Worm (Caenorhabditis elegans) whole organism, L4 larva: Measurements from ENCODE around the gene daf-1.

Source experiments
- D1046.2 ChIP-seq: fragments of 200-800 bp; sonication (Bioruptor generic); IDR thresholded peaks from 2 replicates; pipeline ENCODE4 v1.3.6; 2022; ENCODE audit warnings: missing genetic modification characterization, missing compliant biosample characterization
- F10B5.3 ChIP-seq: sonication (generic microtip); optimal IDR thresholded peaks from 2 replicates; lab custom pipeline; 2016; ENCODE audit warnings: mild to moderate bottlenecking, missing genetic modification characterization, missing compliant biosample characterization
- F37D6.2 ChIP-seq: sonication (generic microtip); optimal IDR thresholded peaks from 2 replicates; lab custom pipeline; 2016; ENCODE audit warnings: mild to moderate bottlenecking, missing genetic modification characterization, missing compliant biosample characterization
- F44E2.7 ChIP-seq: fragments of 200-800 bp; sonication (Bioruptor generic); IDR thresholded peaks from 2 replicates; pipeline ENCODE4 v2.1.2; 2022; ENCODE audit warnings: missing genetic modification characterization, missing compliant biosample characterization
- Y105C5A.15 ChIP-seq: fragments of 200-800 bp; sonication (Bioruptor generic); IDR thresholded peaks from 2 replicates; pipeline ENCODE4 v1.3.6; 2022; ENCODE audit warnings: missing genetic modification characterization, missing compliant biosample characterization
- aha-1 ChIP-seq: fragments of 150-350 bp; peaks from one replicate; lab custom pipeline; 2014; ENCODE audit warnings: missing biosample characterization, missing genetic modification characterization
- aly-2 ChIP-seq: sonication (generic microtip); optimal IDR thresholded peaks from 2 replicates; lab custom pipeline; 2018; ENCODE audit warnings: missing biosample characterization, missing genetic modification characterization
- ama-1 ChIP-seq: fragments of 150-350 bp; optimal IDR thresholded peaks from 2 replicates; lab custom pipeline; 2014; ENCODE audit warnings: inconsistent platforms, mixed read lengths
- arid-1 ChIP-seq: fragments of 200-800 bp; sonication (Bioruptor generic); conservative IDR thresholded peaks from 2 replicates; pipeline ENCODE4 v1.3.6; 2022; ENCODE audit warnings: missing genetic modification reagents, missing genetic modification characterization, missing compliant biosample characterization
- attf-4 ChIP-seq: sonication (generic microtip); optimal IDR thresholded peaks from 3 replicates; lab custom pipeline; 2017; ENCODE audit warnings: missing biosample characterization, missing genetic modification characterization
- ceh-20 ChIP-seq: fragments of 200-800 bp; sonication (Bioruptor generic); IDR thresholded peaks from 2 replicates; pipeline ENCODE4 v1.3.6; 2022; ENCODE audit warnings: missing genetic modification reagents, missing genetic modification characterization, missing compliant biosample characterization
- ceh-32 ChIP-seq: sonication (generic microtip); optimal IDR thresholded peaks from 2 replicates; lab custom pipeline; 2016; ENCODE audit warnings: mild to moderate bottlenecking, missing genetic modification characterization, missing compliant biosample characterization; ENCODE audit not compliant: poor library complexity
- ceh-44 ChIP-seq: fragments of 200-800 bp; sonication (Bioruptor generic); IDR thresholded peaks from 2 replicates; pipeline ENCODE4 v1.3.6; 2022; ENCODE audit warnings: missing genetic modification reagents, missing genetic modification characterization, missing compliant biosample characterization
- ceh-82 ChIP-seq: sonication (generic microtip); optimal IDR thresholded peaks from 2 replicates; lab custom pipeline; 2017; ENCODE audit warnings: missing biosample characterization, missing genetic modification characterization
- ces-1 ChIP-seq: fragments of 150-350 bp; sonication (generic microtip); optimal IDR thresholded peaks from 4 replicates; lab custom pipeline; 2014; ENCODE audit warnings: missing biosample characterization, missing genetic modification reagents, missing genetic modification characterization
- dmd-6 ChIP-seq: fragments of 200-800 bp; sonication (Bioruptor generic); IDR thresholded peaks from 2 replicates; pipeline ENCODE4 v1.3.6; 2022; ENCODE audit warnings: missing genetic modification reagents, missing genetic modification characterization, missing compliant biosample characterization
- duxl-1 ChIP-seq: sonication (generic microtip); optimal IDR thresholded peaks from 2 replicates; lab custom pipeline; 2016; ENCODE audit warnings: mild to moderate bottlenecking, missing genetic modification characterization, moderate library complexity, missing compliant biosample characterization; ENCODE audit not compliant: poor library complexity
- egl-43 ChIP-seq: fragments of 200-800 bp; sonication (Bioruptor generic); IDR thresholded peaks from 2 replicates; pipeline ENCODE4 v1.3.6; 2022; ENCODE audit warnings: missing genetic modification reagents, missing genetic modification characterization, missing compliant biosample characterization
- fkh-10 ChIP-seq: fragments of 150-350 bp; optimal IDR thresholded peaks from 2 replicates; lab custom pipeline; 2014; ENCODE audit warnings: missing biosample characterization, missing genetic modification reagents, missing genetic modification characterization
- fos-1 ChIP-seq: fragments of 150-350 bp; optimal IDR thresholded peaks from 2 replicates; lab custom pipeline; 2014; ENCODE audit warnings: missing biosample characterization, missing genetic modification characterization
- hlh-11 ChIP-seq: fragments of 200-800 bp; sonication (Bioruptor generic); optimal IDR thresholded peaks from 2 replicates; lab custom pipeline; 2018; ENCODE audit warnings: mild to moderate bottlenecking, missing genetic modification characterization, missing compliant biosample characterization
- hmg-1.1 ChIP-seq: fragments of 200-800 bp; sonication (Bioruptor generic); IDR thresholded peaks from 2 replicates; pipeline ENCODE4 v1.3.6; 2022; ENCODE audit warnings: missing genetic modification reagents, missing genetic modification characterization, missing compliant biosample characterization
- jun-1 ChIP-seq: fragments of 150-350 bp; optimal IDR thresholded peaks from 2 replicates; lab custom pipeline; 2014; ENCODE audit warnings: missing biosample characterization, missing genetic modification reagents, missing genetic modification characterization
- lin-13 ChIP-seq: fragments of 150-350 bp; optimal IDR thresholded peaks from 2 replicates; lab custom pipeline; 2014; ENCODE audit warnings: missing biosample characterization, missing genetic modification reagents, missing genetic modification characterization
- lin-29 ChIP-seq: fragments of 200-800 bp; sonication (Bioruptor generic); IDR thresholded peaks from 2 replicates; pipeline ENCODE4 v1.3.6; 2022; ENCODE audit warnings: missing genetic modification reagents, missing genetic modification characterization, missing compliant biosample characterization
- lin-38 ChIP-seq: fragments of 200-800 bp; sonication (Bioruptor generic); IDR thresholded peaks from 2 replicates; pipeline ENCODE4 v1.3.6; 2022; ENCODE audit warnings: missing genetic modification reagents, missing genetic modification characterization, missing compliant biosample characterization
- lin-39 ChIP-seq: fragments of 150-350 bp; optimal IDR thresholded peaks from 2 replicates; lab custom pipeline; 2014; ENCODE audit warnings: missing biosample characterization, missing genetic modification reagents, missing genetic modification characterization
- lir-3 ChIP-seq: sonication (generic microtip); optimal IDR thresholded peaks from 2 replicates; lab custom pipeline; 2016; ENCODE audit warnings: mild to moderate bottlenecking, missing genetic modification characterization, missing compliant biosample characterization
- madf-5 ChIP-seq, 2 experiments: fragments of 200-800 bp; sonication (Bioruptor generic); IDR thresholded peaks; 2 replicates each; pipeline ENCODE4 v1.3.6; 2022; ENCODE audit warnings: missing compliant biosample characterization in 2 of 2, missing genetic modification characterization in 2 of 2
- mdt-29 ChIP-seq: fragments of 200-800 bp; sonication (Bioruptor generic); IDR thresholded peaks from 2 replicates; pipeline ENCODE4 v1.3.6; 2022; ENCODE audit warnings: missing genetic modification reagents, missing genetic modification characterization, missing compliant biosample characterization
- mxl-2 ChIP-seq: fragments of 200-800 bp; sonication (Bioruptor generic); conservative IDR thresholded peaks from 2 replicates; pipeline ENCODE4 v1.3.6; 2022; ENCODE audit warnings: missing genetic modification reagents, missing genetic modification characterization, missing compliant biosample characterization
- nhr-42 ChIP-seq: fragments of 200-800 bp; sonication (Bioruptor generic); IDR thresholded peaks from 2 replicates; pipeline ENCODE4 v1.3.6; 2022; ENCODE audit warnings: missing genetic modification characterization, missing compliant biosample characterization
- nhr-76 ChIP-seq: fragments of 150-350 bp; optimal IDR thresholded peaks from 2 replicates; lab custom pipeline; 2014; ENCODE audit warnings: missing biosample characterization, missing genetic modification characterization
- pqm-1 ChIP-seq: sonication (generic microtip); optimal IDR thresholded peaks from 2 replicates; lab custom pipeline; 2017; ENCODE audit warnings: missing biosample characterization, missing genetic modification characterization
- sdz-12 ChIP-seq: fragments of 200-800 bp; sonication (Bioruptor generic); optimal IDR thresholded peaks from 2 replicates; lab custom pipeline; 2018; ENCODE audit warnings: mild to moderate bottlenecking, missing genetic modification characterization, missing compliant biosample characterization
- set-16 ChIP-seq: fragments of 200-800 bp; sonication (Bioruptor generic); IDR thresholded peaks from 2 replicates; pipeline ENCODE4 v1.3.6; 2022; ENCODE audit warnings: missing genetic modification reagents, missing genetic modification characterization, missing compliant biosample characterization
- snpc-1.2 ChIP-seq: fragments of 200-800 bp; sonication (Bioruptor generic); IDR thresholded peaks from 2 replicates; pipeline ENCODE4 v1.3.6; 2022; ENCODE audit warnings: missing genetic modification reagents, missing genetic modification characterization, missing compliant biosample characterization
- snpc-4 ChIP-seq: fragments of 150-350 bp; optimal IDR thresholded peaks from 2 replicates; lab custom pipeline; 2014; ENCODE audit warnings: missing biosample characterization, missing genetic modification characterization
- spr-1 ChIP-seq: sonication (generic microtip); optimal IDR thresholded peaks from 2 replicates; lab custom pipeline; 2016; ENCODE audit warnings: mild to moderate bottlenecking, missing genetic modification characterization, missing compliant biosample characterization
- tag-97 ChIP-seq: fragments of 200-800 bp; sonication (Bioruptor generic); IDR thresholded peaks from 2 replicates; pipeline ENCODE4 v1.3.6; 2022; ENCODE audit warnings: missing genetic modification characterization, missing compliant biosample characterization
- unc-39 ChIP-seq: sonication (generic microtip); optimal IDR thresholded peaks from 2 replicates; lab custom pipeline; 2017; ENCODE audit warnings: missing biosample characterization, missing genetic modification characterization
- unc-62 ChIP-seq, 3 experiments: fragments of 150-350 bp in 1 of 3; sonication (generic microtip); optimal IDR thresholded peaks in 2 of 3; peaks in 1 of 3; 1 replicate in 1 of 3; 2 replicates in 2 of 3; lab custom pipeline; 2014 to 2017; ENCODE audit warnings: missing biosample characterization in 3 of 3, missing genetic modification characterization in 3 of 3, missing genetic modification reagents in 3 of 3, missing genotype in 1 of 3
- zag-1 ChIP-seq: fragments of 150-350 bp; optimal IDR thresholded peaks from 2 replicates; lab custom pipeline; 2014; ENCODE audit warnings: missing biosample characterization, missing genetic modification characterization
- zfp-2 ChIP-seq: sonication (generic microtip); optimal IDR thresholded peaks from 2 replicates; lab custom pipeline; 2016; ENCODE audit warnings: mild to moderate bottlenecking, missing genetic modification characterization, missing compliant biosample characterization
- zip-2 ChIP-seq: fragments of 150-350 bp; optimal IDR thresholded peaks from 2 replicates; lab custom pipeline; 2014; ENCODE audit warnings: missing biosample characterization, missing genetic modification characterization
- ztf-7 ChIP-seq: fragments of 150-350 bp; optimal IDR thresholded peaks from 2 replicates; lab custom pipeline; 2014; ENCODE audit warnings: missing biosample characterization, missing genetic modification characterization

The daf-1 gene

DNA sequence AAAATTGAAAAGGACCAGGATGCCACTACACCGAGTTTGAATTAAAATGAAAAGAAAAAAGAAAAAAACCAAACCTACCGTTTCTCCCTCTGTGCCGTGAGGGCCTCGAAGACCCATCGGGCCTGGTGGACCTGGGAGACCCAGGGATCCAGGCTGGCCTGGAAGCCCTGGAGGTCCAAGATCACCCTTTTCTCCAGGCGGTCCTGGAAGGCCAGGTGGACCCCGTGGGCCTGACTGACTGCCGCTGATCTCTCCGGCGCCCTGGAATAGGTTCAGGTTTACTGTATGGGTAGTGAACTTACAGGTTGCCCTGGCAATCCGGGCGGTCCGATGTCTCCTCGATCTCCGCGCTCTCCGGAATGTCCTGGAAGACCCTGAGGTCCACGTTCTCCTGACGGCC lies 7.4 kb downstream of the daf-1 start:
- peak; percentile 93 for TF ChIP-seq aha-1 (tag; lab: Kevin White, UChicago)
- 0 out of 2 replicates have a peak, but pooled peaks have one; percentile 12 for TF ChIP-seq egl-43 (GFP tag; lab: Robert Waterston, UW)
- no peak for TF ChIP-seq ceh-82
- peak; percentile 95 for TF ChIP-seq set-16 (GFP tag; lab: Robert Waterston, UW)
- TF ChIP-seq F44E2.7 (GFP tag; lab: Robert Waterston, UW): 0 out of 2 replicates have a peak, but pooled peaks have one; percentile 24
- no peak for TF ChIP-seq hlh-11
- no peak for TF ChIP-seq ceh-44 (GFP tag; lab: Robert Waterston, UW)
- TF ChIP-seq zfp-2 (tag; lab: Kevin White, UChicago): no peak
- no peak for TF ChIP-seq ztf-7 (tag; lab: Kevin White, UChicago)
- no peak for TF ChIP-seq ceh-32 (tag; lab: Kevin White, UChicago)

DNA sequence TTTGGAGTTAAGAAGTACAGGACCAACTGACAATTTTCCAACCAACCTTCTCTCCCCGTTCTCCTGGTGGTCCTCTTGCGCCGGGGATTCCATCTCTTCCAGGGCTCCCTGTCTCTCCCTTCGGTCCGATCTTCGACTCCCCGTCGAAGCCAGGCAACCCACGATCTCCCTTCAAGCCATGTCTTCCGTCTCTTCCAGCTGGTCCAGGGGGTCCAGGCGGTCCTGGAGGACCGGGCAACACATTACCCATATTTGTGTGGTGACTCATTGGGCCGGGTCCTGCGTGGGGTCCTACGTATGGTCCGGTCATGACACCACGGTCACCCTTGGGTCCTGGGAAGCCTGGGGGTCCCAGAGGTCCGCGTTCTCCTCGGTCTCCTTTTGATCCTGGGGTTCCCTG lies 8.8 kb downstream of the daf-1 start:
- peak in 1 of 2 experiments; percentile 82 for TF ChIP-seq unc-62 (GFP tag; optimal IDR thresholded peaks at IDR 0.05 in 1 of 2; lab: Kevin White, UChicago)
- no peak for TF ChIP-seq unc-62 (tag; optimal IDR thresholded peaks at IDR 0.05; lab: Kevin White, UChicago)
- TF ChIP-seq lin-13 (GFP tag; lab: Kevin White, UChicago): no peak
- TF ChIP-seq set-16 (GFP tag; lab: Robert Waterston, UW): peak; percentile 89

DNA sequence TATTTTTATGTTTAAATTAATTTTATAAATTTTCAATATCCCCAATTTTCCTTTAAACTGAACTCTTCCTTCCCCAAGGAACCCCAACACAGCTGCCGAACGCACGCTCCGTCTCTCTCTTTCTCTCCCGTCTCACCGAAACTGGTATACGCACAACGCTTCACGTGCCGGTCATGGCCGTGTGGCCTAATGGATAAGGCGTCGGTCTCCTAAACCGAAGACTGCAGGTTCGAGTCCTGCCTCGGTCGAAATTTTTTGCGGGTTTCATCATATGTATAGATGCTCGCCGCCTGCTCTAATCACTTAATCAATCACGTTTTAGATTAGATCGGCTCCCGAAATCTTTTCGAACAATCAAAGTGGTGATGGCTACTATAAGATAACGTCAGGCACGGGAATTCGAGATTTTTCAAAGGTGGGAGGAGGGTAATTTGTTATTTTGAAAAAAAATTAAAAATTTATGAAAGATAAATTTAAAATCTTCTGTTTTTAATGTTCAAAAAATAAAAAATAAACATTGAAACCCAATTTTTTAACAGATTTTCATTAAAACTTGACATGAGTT lies 11.7 kb downstream of the daf-1 start:
- TF ChIP-seq fkh-10: peak; percentile 37
- TF ChIP-seq nhr-76 (tag; lab: Kevin White, UChicago): no peak
- no peak for TF ChIP-seq pqm-1 (tag; lab: Kevin White, UChicago)
- 0 out of 2 replicates have a peak, but pooled peaks have one; percentile 41 for TF ChIP-seq mdt-29
- 0 out of 2 replicates have a peak, but pooled peaks have one; percentile 53 for TF ChIP-seq ceh-44 (GFP tag; lab: Robert Waterston, UW)
- TF ChIP-seq dmd-6 (GFP tag; lab: Robert Waterston, UW): peak; percentile 71
- no peak for TF ChIP-seq snpc-4 (tag; lab: Kevin White, UChicago)
- no peak for TF ChIP-seq lin-39 (tag; lab: Kevin White, UChicago)
- TF ChIP-seq unc-39 (tag; lab: Kevin White, UChicago): no peak
- TF ChIP-seq attf-4 (tag; lab: Kevin White, UChicago): no peak
- TF ChIP-seq tag-97 (GFP tag; lab: Robert Waterston, UW): no peak
- no peak for TF ChIP-seq aly-2 (tag; lab: Kevin White, UChicago)
- peak; percentile 43 for TF ChIP-seq zfp-2 (tag; lab: Kevin White, UChicago)
- TF ChIP-seq madf-5 (GFP tag; IDR thresholded peaks at IDR 0.05; lab: Robert Waterston, UW): peak in 1 of 2 experiments; percentile 81; a peak in 1 of 4 replicates
- no peak for TF ChIP-seq zag-1 (tag; lab: Kevin White, UChicago)
- TF ChIP-seq F44E2.7 (GFP tag; lab: Robert Waterston, UW): 0 out of 2 replicates have a peak, but pooled peaks have one; percentile 67
- TF ChIP-seq mxl-2: no peak
- peak; percentile 79 for TF ChIP-seq D1046.2 (GFP tag; lab: Robert Waterston, UW)
- TF ChIP-seq ces-1 (GFP tag; lab: Kevin White, UChicago): no peak
- TF ChIP-seq lin-13 (GFP tag; lab: Kevin White, UChicago): peak; percentile 17
- TF ChIP-seq Y105C5A.15 (GFP tag; lab: Robert Waterston, UW): peak; percentile 86; the same call in 1 of the 2 replicates
- TF ChIP-seq ceh-20 (GFP tag; lab: Robert Waterston, UW): peak; percentile 71
- TF ChIP-seq lir-3 (tag; lab: Kevin White, UChicago): peak; percentile 64
- peak; percentile 95 for TF ChIP-seq hmg-1.1 (GFP tag; lab: Robert Waterston, UW)
- TF ChIP-seq F37D6.2 (tag; lab: Kevin White, UChicago): peak; percentile 34
- no peak for TF ChIP-seq nhr-42 (GFP tag; lab: Robert Waterston, UW)
- TF ChIP-seq zip-2 (tag; lab: Kevin White, UChicago): no peak
- TF ChIP-seq lin-38: peak; percentile 75
- TF ChIP-seq lin-29 (GFP tag; lab: Robert Waterston, UW): no peak
- peak; percentile 97 for TF ChIP-seq aha-1 (tag; lab: Kevin White, UChicago)
- peak; percentile 37 for TF ChIP-seq ztf-7 (tag; lab: Kevin White, UChicago)
- no peak for TF ChIP-seq ama-1 (lab: Kevin White, UChicago)
- TF ChIP-seq sdz-12: peak; percentile 49
- peak; percentile 67 for TF ChIP-seq arid-1
- TF ChIP-seq snpc-1.2 (GFP tag; lab: Robert Waterston, UW): peak; percentile 84
- TF ChIP-seq jun-1 (tag; lab: Kevin White, UChicago): no peak
- TF ChIP-seq spr-1 (tag; lab: Kevin White, UChicago): peak; percentile 43
- no peak for TF ChIP-seq fos-1
- peak; percentile 40 for TF ChIP-seq F10B5.3
- peak; percentile 58 for TF ChIP-seq duxl-1 (tag; lab: Kevin White, UChicago)
